Worm (Caenorhabditis elegans) whole organism, mixed stage, embryonic: ENCODE data around the gene nhr-41.

Experiments used
- M03D4.4 ChIP-seq: sonication (generic microtip); optimal IDR thresholded peaks from 2 replicates; lab custom pipeline; 2017; ENCODE audit warnings: mild to moderate bottlenecking, missing genetic modification characterization, missing compliant biosample characterization
- bed-3 ChIP-seq: fragments of 200-800 bp; sonication (Bioruptor generic); optimal IDR thresholded peaks from 3 replicates; lab custom pipeline; 2018; ENCODE audit warnings: mild to moderate bottlenecking, missing genetic modification characterization, moderate library complexity, missing compliant biosample characterization
- blmp-1 ChIP-seq: fragments of 150-350 bp; optimal IDR thresholded peaks from 2 replicates; lab custom pipeline; 2014; ENCODE audit warnings: missing biosample characterization, missing genetic modification characterization
- ceh-39 ChIP-seq: fragments of 150-350 bp; optimal IDR thresholded peaks from 2 replicates; lab custom pipeline; 2014; ENCODE audit warnings: missing biosample characterization, missing genetic modification characterization
- ceh-43 ChIP-seq: fragments of 200-800 bp; sonication (Bioruptor generic); optimal IDR thresholded peaks from 2 replicates; lab custom pipeline; 2018; ENCODE audit warnings: mild to moderate bottlenecking, missing genetic modification characterization, moderate library complexity, missing compliant biosample characterization
- ceh-83 ChIP-seq: fragments of 200-800 bp; sonication (Bioruptor generic); optimal IDR thresholded peaks from 2 replicates; lab custom pipeline; 2018; ENCODE audit warnings: mild to moderate bottlenecking, missing genetic modification characterization, missing compliant biosample characterization
- ces-1 ChIP-seq: fragments of 150-350 bp; optimal IDR thresholded peaks from 2 replicates; lab custom pipeline; 2014; ENCODE audit warnings: missing biosample characterization, missing genetic modification reagents, missing genetic modification characterization
- cnd-1 ChIP-seq: fragments of 200-800 bp; sonication (Bioruptor generic); optimal IDR thresholded peaks from 2 replicates; lab custom pipeline; 2018; ENCODE audit warnings: mild to moderate bottlenecking, missing genetic modification characterization, missing compliant biosample characterization
- drap-1 ChIP-seq: fragments of 200-800 bp; sonication (Bioruptor generic); optimal IDR thresholded peaks from 3 replicates; lab custom pipeline; 2018; ENCODE audit warnings: mild to moderate bottlenecking, missing genetic modification characterization, missing compliant biosample characterization
- elt-1 ChIP-seq: sonication (generic microtip); optimal IDR thresholded peaks from 2 replicates; lab custom pipeline; 2017; ENCODE audit warnings: missing genetic modification characterization, mild to moderate bottlenecking, missing compliant biosample characterization, antibody characterized with exemption, moderate library complexity, borderline replicate concordance; ENCODE audit not compliant: insufficient read depth
- elt-3 ChIP-seq: fragments of 150-350 bp; optimal IDR thresholded peaks from 2 replicates; lab custom pipeline; 2014; ENCODE audit warnings: missing biosample characterization, missing genetic modification characterization
- flh-1 ChIP-seq: fragments of 200-800 bp; sonication (Bioruptor generic); optimal IDR thresholded peaks from 2 replicates; lab custom pipeline; 2018; ENCODE audit warnings: mild to moderate bottlenecking, missing genetic modification characterization, moderate library complexity, missing compliant biosample characterization
- ham-2 ChIP-seq: fragments of 200-800 bp; sonication (Bioruptor generic); optimal IDR thresholded peaks from 2 replicates; lab custom pipeline; 2018; ENCODE audit warnings: mild to moderate bottlenecking, missing genetic modification characterization, missing compliant biosample characterization
- lin-13 ChIP-seq: fragments of 150-350 bp; optimal IDR thresholded peaks from 2 replicates; lab custom pipeline; 2014; ENCODE audit warnings: missing biosample characterization, missing genetic modification characterization
- lin-32 ChIP-seq: fragments of 200-800 bp; sonication (Bioruptor generic); optimal IDR thresholded peaks from 2 replicates; lab custom pipeline; 2018; ENCODE audit warnings: mild to moderate bottlenecking, missing genetic modification characterization, missing compliant biosample characterization
- lsy-2 ChIP-seq: fragments of 150-350 bp; optimal IDR thresholded peaks from 2 replicates; lab custom pipeline; 2014; ENCODE audit warnings: missing biosample characterization, missing genetic modification characterization
- mep-1 ChIP-seq: fragments of 150-350 bp; optimal IDR thresholded peaks from 2 replicates; lab custom pipeline; 2017; ENCODE audit warnings: missing biosample characterization, missing genetic modification reagents, missing genetic modification characterization, inconsistent platforms
- mls-2 ChIP-seq: sonication (generic microtip); optimal IDR thresholded peaks from 2 replicates; lab custom pipeline; 2016; ENCODE audit warnings: mild to moderate bottlenecking, missing genetic modification characterization, moderate library complexity, missing compliant biosample characterization
- nhr-12 ChIP-seq: fragments of 150-350 bp; optimal IDR thresholded peaks from 2 replicates; lab custom pipeline; 2014; ENCODE audit warnings: missing biosample characterization, missing genetic modification characterization
- nhr-2 ChIP-seq: fragments of 150-350 bp; optimal IDR thresholded peaks from 2 replicates; lab custom pipeline; 2014; ENCODE audit warnings: missing biosample characterization, missing genetic modification characterization
- nhr-237 ChIP-seq: fragments of 150-350 bp; optimal IDR thresholded peaks from 2 replicates; lab custom pipeline; 2014; ENCODE audit warnings: missing biosample characterization, missing genetic modification characterization
- nhr-76 ChIP-seq: sonication (generic microtip); optimal IDR thresholded peaks from 2 replicates; lab custom pipeline; 2017; ENCODE audit warnings: missing biosample characterization, missing genetic modification characterization
- pha-4 ChIP-seq: fragments of 150-350 bp; optimal IDR thresholded peaks from 2 replicates; lab custom pipeline; 2018; ENCODE audit warnings: missing biosample characterization, missing genetic modification reagents, missing genetic modification characterization
- sem-2 ChIP-seq: fragments of 200-800 bp; sonication (Bioruptor generic); optimal IDR thresholded peaks from 2 replicates; lab custom pipeline; 2018; ENCODE audit warnings: mild to moderate bottlenecking, missing genetic modification characterization, missing compliant biosample characterization
- snpc-4 ChIP-seq: fragments of 150-350 bp; optimal IDR thresholded peaks from 2 replicates; lab custom pipeline; 2014; ENCODE audit warnings: missing biosample characterization, missing genetic modification characterization
- sptf-1 ChIP-seq: sonication (generic microtip); optimal IDR thresholded peaks from 2 replicates; lab custom pipeline; 2017; ENCODE audit warnings: mild to moderate bottlenecking, missing genetic modification characterization, moderate library complexity, missing compliant biosample characterization
- tbx-8 ChIP-seq: fragments of 200-800 bp; sonication (Bioruptor generic); optimal IDR thresholded peaks from 2 replicates; lab custom pipeline; 2018; ENCODE audit warnings: mild to moderate bottlenecking, missing genetic modification characterization, moderate library complexity, missing compliant biosample characterization
- unc-120 ChIP-seq: sonication (generic microtip); optimal IDR thresholded peaks from 2 replicates; lab custom pipeline; 2017; ENCODE audit warnings: missing genetic modification characterization, missing compliant biosample characterization; ENCODE audit not compliant: poor library complexity, severe bottlenecking
- unc-39 ChIP-seq: fragments of 150-350 bp; optimal IDR thresholded peaks from 2 replicates; lab custom pipeline; 2014; ENCODE audit warnings: missing biosample characterization, missing genetic modification characterization
- unc-62 ChIP-seq: fragments of 150-350 bp; optimal IDR thresholded peaks from 2 replicates; lab custom pipeline; 2014; ENCODE audit warnings: missing biosample characterization, missing genetic modification reagents, missing genetic modification characterization
- zip-8 ChIP-seq: fragments of 150-350 bp; optimal IDR thresholded peaks from 2 replicates; lab custom pipeline; 2014; ENCODE audit warnings: missing biosample characterization, missing genetic modification characterization
- ztf-11 ChIP-seq: fragments of 150-350 bp; optimal IDR thresholded peaks from 2 replicates; lab custom pipeline; 2014; ENCODE audit warnings: missing biosample characterization, missing genetic modification characterization

The nhr-41 gene

DNA sequence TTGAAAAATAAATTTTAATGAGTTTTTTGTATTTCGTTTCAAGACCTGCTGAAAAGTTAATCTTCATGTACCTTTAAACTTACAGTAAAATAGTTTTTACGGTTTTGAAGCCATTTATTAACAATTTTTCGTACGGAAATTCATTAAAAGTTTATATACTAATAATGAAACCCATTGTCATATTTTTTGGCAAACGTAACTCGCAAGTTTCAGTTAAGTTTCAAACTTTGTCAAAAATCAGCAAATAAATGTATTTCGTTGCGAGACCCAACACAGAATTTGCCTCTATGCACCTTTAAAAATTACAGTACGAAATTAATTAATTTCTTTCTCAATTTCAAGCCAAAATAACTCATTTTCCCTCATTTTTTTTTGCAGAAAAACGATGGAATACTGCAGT is 34.6 kb downstream of the nhr-41 start, which contains the start of gene jtr-1:
jtr-1 (plus strand) TSS at position 327 of the 400 bp plus-strand sequence.
- TF ChIP-seq M03D4.4 (tag; lab: Kevin White, UChicago) (no peak), drap-1 (GFP tag; lab: Kevin White, UChicago) (no peak), nhr-76 (tag; lab: Kevin White, UChicago) (no peak), unc-62 (no peak), tbx-8 (no peak), nhr-2 (tag; lab: Kevin White, UChicago) (no peak), elt-3 (no peak), ceh-39 (no peak), ceh-83 (GFP tag; lab: Kevin White, UChicago) (no peak), pha-4 (tag; lab: Kevin White, UChicago) (no peak), ztf-11 (tag; lab: Kevin White, UChicago) (no peak), sem-2 (GFP tag; lab: Kevin White, UChicago) (no peak)

DNA sequence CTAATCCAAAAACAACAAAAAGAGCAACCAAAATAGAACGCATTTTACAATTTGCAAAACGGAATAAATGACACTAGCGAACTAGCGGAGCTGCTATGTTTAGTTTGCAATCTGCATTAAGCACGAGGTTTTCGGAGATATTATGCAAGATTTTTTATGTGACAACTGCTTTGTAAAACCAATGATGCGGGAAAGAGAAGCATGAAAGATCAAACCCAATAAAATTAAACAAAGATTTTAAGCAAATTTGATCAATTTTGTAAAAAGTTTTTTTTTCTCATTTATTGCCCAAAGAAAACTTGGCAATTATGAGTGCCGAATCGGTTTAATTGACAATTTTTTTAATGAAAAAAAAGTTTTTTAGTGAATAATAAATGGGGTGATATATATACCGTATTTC is 38.9 kb downstream of the nhr-41 start, which contains the start of gene Y77E11A.8:
Y77E11A.8 (minus strand) TSS at position 101 of the 400 bp plus-strand sequence.
- TF ChIP-seq snpc-4 (tag; lab: Kevin White, UChicago) (no peak), flh-1 (no peak), ceh-39 (no peak), unc-120 (tag; lab: Kevin White, UChicago) (no peak), ztf-11 (tag; lab: Kevin White, UChicago) (no peak), bed-3 (GFP tag; lab: Kevin White, UChicago) (no peak), ceh-43 (GFP tag; lab: Kevin White, UChicago) (no peak), mls-2 (tag; lab: Kevin White, UChicago) (no peak), lin-32 (no peak), sem-2 (GFP tag; lab: Kevin White, UChicago) (no peak), blmp-1 (tag; lab: Kevin White, UChicago) (no peak), elt-1 (tag; lab: Kevin White, UChicago) (no peak), nhr-2 (tag; lab: Kevin White, UChicago) (no peak), lin-13 (tag; lab: Kevin White, UChicago) (no peak), ces-1 (GFP tag; lab: Kevin White, UChicago) (no peak), ceh-83 (GFP tag; lab: Kevin White, UChicago) (no peak), cnd-1 (tag; lab: Kevin White, UChicago) (no peak), nhr-237 (tag; lab: Kevin White, UChicago) (no peak)

DNA sequence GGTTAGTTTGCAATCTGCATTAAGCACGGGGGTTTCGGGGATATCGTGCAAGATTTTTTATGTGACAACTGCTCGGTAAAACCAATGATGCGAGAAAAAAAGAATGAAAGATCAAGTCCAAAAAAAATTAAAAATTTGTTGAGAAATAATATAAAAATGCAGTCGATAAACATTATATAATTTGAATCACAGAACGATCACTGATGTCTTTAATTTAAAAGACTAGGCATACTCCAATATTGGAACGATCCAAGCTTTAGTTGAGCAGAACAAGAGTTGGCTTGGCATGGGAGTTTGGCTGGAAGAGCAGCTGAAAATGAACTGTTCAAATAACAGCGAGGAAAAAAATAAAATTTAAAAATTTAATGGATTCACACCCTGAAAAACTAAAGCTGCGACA is 41.3 kb downstream of the nhr-41 start, which contains the start of gene clec-171:
clec-171 (minus strand) TSS at position 101 of the 400 bp plus-strand sequence.
- TF ChIP-seq unc-39 (tag; lab: Kevin White, UChicago): no peak
- TF ChIP-seq ceh-83 (GFP tag; lab: Kevin White, UChicago): no peak
- TF ChIP-seq ces-1 (GFP tag; lab: Kevin White, UChicago): no peak
- TF ChIP-seq snpc-4 (tag; lab: Kevin White, UChicago): no peak
- no peak for TF ChIP-seq nhr-76 (tag; lab: Kevin White, UChicago)
- TF ChIP-seq unc-62: no peak
- no peak for TF ChIP-seq sem-2 (GFP tag; lab: Kevin White, UChicago)
- no peak for TF ChIP-seq ztf-11 (tag; lab: Kevin White, UChicago)
- TF ChIP-seq elt-1 (tag; lab: Kevin White, UChicago): no peak
- no peak for TF ChIP-seq drap-1 (GFP tag; lab: Kevin White, UChicago)
- TF ChIP-seq zip-8 (tag; lab: Kevin White, UChicago): no peak

ce11 chrIV:1430261-1430660 is 44.2 kb downstream of the nhr-41 start, which contains the start of gene Y77E11A.23:
TSS of gene Y77E11A.23 (minus strand) at chrIV:1430367.
- TF ChIP-seq nhr-2 (tag; lab: Kevin White, UChicago) (peak; percentile 19), elt-1 (tag; lab: Kevin White, UChicago) (peak; percentile 93), nhr-12 (tag; lab: Kevin White, UChicago) (no peak), cnd-1 (tag; lab: Kevin White, UChicago) (no peak)
- TF ChIP-seq, all 35 proteins: peak for 2

- TF ChIP-seq lin-13 (tag; lab: Kevin White, UChicago): no peak
- no peak for TF ChIP-seq unc-120 (tag; lab: Kevin White, UChicago)
- no peak for TF ChIP-seq bed-3 (GFP tag; lab: Kevin White, UChicago)
- no peak for TF ChIP-seq lin-32
- no peak for TF ChIP-seq nhr-76 (tag; lab: Kevin White, UChicago)
- no peak for TF ChIP-seq nhr-12 (tag; lab: Kevin White, UChicago)
- TF ChIP-seq pha-4 (tag; lab: Kevin White, UChicago): no peak
- no peak for TF ChIP-seq cnd-1 (tag; lab: Kevin White, UChicago)
- no peak for TF ChIP-seq elt-1 (tag; lab: Kevin White, UChicago)
- TF ChIP-seq M03D4.4 (tag; lab: Kevin White, UChicago): no peak
- TF ChIP-seq elt-3: no peak
- TF ChIP-seq ham-2 (GFP tag; lab: Kevin White, UChicago): no peak
- TF ChIP-seq sem-2 (GFP tag; lab: Kevin White, UChicago): no peak
- TF ChIP-seq mep-1 (tag; lab: Kevin White, UChicago): no peak
- TF ChIP-seq ces-1 (GFP tag; lab: Kevin White, UChicago): no peak
- TF ChIP-seq ceh-43 (GFP tag; lab: Kevin White, UChicago): no peak
- TF ChIP-seq sptf-1 (tag; lab: Kevin White, UChicago): no peak
- no peak for TF ChIP-seq lsy-2
- no peak for TF ChIP-seq mls-2 (tag; lab: Kevin White, UChicago)
- TF ChIP-seq flh-1: no peak
Observed at ce11 chrIV:1433978-1434377, 48.0 kb downstream of the nhr-41 start.
